Fruit fly (Drosophila melanogaster) whole organism, embryonic: ENCODE measurements around the gene Coa8.

Source experiments
- Atf-2 ChIP-seq: fragments of 200-800 bp; sonication (Bioruptor generic); optimal IDR thresholded peaks from 2 replicates; lab custom pipeline; 2016; ENCODE audit warnings: missing biosample characterization, missing genetic modification characterization
- Atf6 ChIP-seq: fragments of 200-800 bp; sonication (Bioruptor generic); IDR thresholded peaks from 2 replicates; pipeline ENCODE4 v1.3.6; 2022; ENCODE audit warnings: missing biosample characterization, missing genetic modification characterization
- CG11695 ChIP-seq: fragments of 200-800 bp; sonication (Bioruptor generic); IDR thresholded peaks from 3 replicates; pipeline ENCODE4 v1.3.6; 2022; ENCODE audit warnings: missing biosample characterization, missing genetic modification characterization
- CG12219 ChIP-seq: fragments of 200-800 bp; sonication (Bioruptor generic); optimal IDR thresholded peaks from 3 replicates; lab custom pipeline; 2018; ENCODE audit warnings: missing biosample characterization, mild to moderate bottlenecking, missing genetic modification characterization
- CG14965 ChIP-seq: fragments of 200-800 bp; sonication (Bioruptor generic); optimal IDR thresholded peaks from 2 replicates; lab custom pipeline; 2016; ENCODE audit warnings: missing biosample characterization, missing genetic modification characterization, borderline replicate concordance
- CG1602 ChIP-seq: fragments of 200-800 bp; sonication (Bioruptor generic); optimal IDR thresholded peaks from 3 replicates; lab custom pipeline; 2016; ENCODE audit warnings: missing biosample characterization, missing genetic modification characterization
- CG2199 ChIP-seq: fragments of 200-800 bp; sonication (Bioruptor generic); IDR thresholded peaks from 3 replicates; pipeline ENCODE4 v1.3.6; 2022; ENCODE audit warnings: missing biosample characterization, missing genetic modification characterization
- CG2678 ChIP-seq: fragments of 200-800 bp; sonication (Bioruptor generic); optimal IDR thresholded peaks from 3 replicates; lab custom pipeline; 2019; ENCODE audit warnings: missing biosample characterization, mild to moderate bottlenecking, missing genetic modification characterization, moderate library complexity
- CG2875 ChIP-seq: fragments of 200-800 bp; sonication (Bioruptor generic); optimal IDR thresholded peaks from 2 replicates; lab custom pipeline; 2017; ENCODE audit warnings: missing biosample characterization, mild to moderate bottlenecking, missing genetic modification characterization, missing genetic modification reagents
- CG30431 ChIP-seq: fragments of 200-800 bp; sonication (Bioruptor generic); optimal IDR thresholded peaks from 2 replicates; lab custom pipeline; 2017; ENCODE audit warnings: missing biosample characterization, missing genetic modification characterization
- CG31365 ChIP-seq: fragments of 200-800 bp; sonication (Bioruptor generic); optimal IDR thresholded peaks from 2 replicates; lab custom pipeline; 2018; ENCODE audit warnings: missing biosample characterization, mild to moderate bottlenecking, missing genetic modification characterization
- CG32767 ChIP-seq: fragments of 200-800 bp; sonication (Bioruptor generic); IDR thresholded peaks from 2 replicates; pipeline ENCODE4 v1.3.6; 2022; ENCODE audit warnings: missing biosample characterization, missing genetic modification characterization
- CG34376 ChIP-seq: fragments of 200-800 bp; sonication (Bioruptor generic); optimal IDR thresholded peaks from 2 replicates; lab custom pipeline; 2018; ENCODE audit warnings: missing biosample characterization, mild to moderate bottlenecking, missing genetic modification characterization
- CG43689 ChIP-seq: fragments of 200-800 bp; sonication (Bioruptor generic); IDR thresholded peaks from 2 replicates; pipeline ENCODE4 v1.3.6; 2022; ENCODE audit warnings: missing biosample characterization, missing genetic modification characterization
- CG4424 ChIP-seq: fragments of 200-800 bp; sonication (Bioruptor generic); optimal IDR thresholded peaks from 3 replicates; lab custom pipeline; 2016; ENCODE audit warnings: missing biosample characterization, missing genetic modification characterization
- CG4854 ChIP-seq: fragments of 200-800 bp; sonication (Bioruptor generic); optimal IDR thresholded peaks from 2 replicates; lab custom pipeline; 2016; ENCODE audit warnings: missing biosample characterization, missing genetic modification characterization, inconsistent platforms
- CG6689 ChIP-seq: fragments of 200-800 bp; sonication (Bioruptor generic); IDR thresholded peaks from 2 replicates; pipeline ENCODE4 v1.3.6; 2022; ENCODE audit warnings: missing biosample characterization, missing genetic modification characterization
- CG6765 ChIP-seq: fragments of 200-800 bp; sonication (Bioruptor generic); optimal IDR thresholded peaks from 3 replicates; lab custom pipeline; 2017; ENCODE audit warnings: missing biosample characterization, mild to moderate bottlenecking, missing genetic modification characterization
- CG6791 ChIP-seq: fragments of 200-800 bp; sonication (Bioruptor generic); IDR thresholded peaks from 3 replicates; pipeline ENCODE4 v1.3.6; 2022; ENCODE audit warnings: missing biosample characterization, missing genetic modification characterization; ENCODE audit not compliant: partially characterized antibody
- CG7928 ChIP-seq: fragments of 200-800 bp; sonication (Bioruptor generic); optimal IDR thresholded peaks from 2 replicates; lab custom pipeline; 2017; ENCODE audit warnings: missing biosample characterization, mild to moderate bottlenecking, missing genetic modification characterization
- CG9817 ChIP-seq: fragments of 200-800 bp; sonication (Bioruptor generic); optimal IDR thresholded peaks from 2 replicates; lab custom pipeline; 2018; ENCODE audit warnings: missing biosample characterization, mild to moderate bottlenecking, missing genetic modification characterization, moderate library complexity
- CG9876 ChIP-seq: fragments of 200-800 bp; sonication (Bioruptor generic); optimal IDR thresholded peaks from 2 replicates; lab custom pipeline; 2016; ENCODE audit warnings: missing biosample characterization, missing genetic modification characterization
- CG9932 ChIP-seq: fragments of 200-800 bp; sonication (Bioruptor generic); IDR thresholded peaks from 2 replicates; pipeline ENCODE4 v1.3.6; 2022; ENCODE audit warnings: missing biosample characterization, missing genetic modification characterization
- CHES-1-like ChIP-seq: fragments of 200-800 bp; sonication (Bioruptor generic); optimal IDR thresholded peaks from 2 replicates; lab custom pipeline; 2016; ENCODE audit warnings: missing biosample characterization, missing genetic modification characterization
- CkIIα-i1 ChIP-seq: fragments of 200-800 bp; sonication (Bioruptor generic); IDR thresholded peaks from 2 replicates; pipeline ENCODE4 v1.3.6; 2022; ENCODE audit warnings: missing biosample characterization, missing genetic modification characterization
- H15 ChIP-seq: fragments of 200-800 bp; sonication (Bioruptor generic); IDR thresholded peaks from 3 replicates; pipeline ENCODE4 v1.3.6; 2022; ENCODE audit warnings: missing biosample characterization, missing genetic modification characterization
- HLHmδ ChIP-seq: fragments of 200-800 bp; sonication (Bioruptor generic); optimal IDR thresholded peaks from 2 replicates; lab custom pipeline; 2018; ENCODE audit warnings: missing biosample characterization, mild to moderate bottlenecking, missing genetic modification characterization, moderate library complexity
- Hey ChIP-seq: fragments of 200-800 bp; sonication (Bioruptor generic); optimal IDR thresholded peaks from 3 replicates; lab custom pipeline; 2018; ENCODE audit warnings: missing biosample characterization, mild to moderate bottlenecking, missing genetic modification characterization
- Med ChIP-seq: fragments of 200-800 bp; sonication (Bioruptor generic); peaks from one replicate; lab custom pipeline; 2016; ENCODE audit warnings: missing biosample characterization, missing genetic modification characterization, mild to moderate bottlenecking, inconsistent platforms, moderate library complexity
- NK7.1 ChIP-seq: fragments of 200-800 bp; sonication (Bioruptor generic); optimal IDR thresholded peaks from 3 replicates; lab custom pipeline; 2016; ENCODE audit warnings: missing biosample characterization, missing genetic modification characterization
- Nf-YC ChIP-seq: fragments of 200-800 bp; optimal IDR thresholded peaks from 3 replicates; lab custom pipeline; 2019; ENCODE audit warnings: missing biosample characterization, mild to moderate bottlenecking, missing genetic modification characterization, moderate library complexity
- NfI ChIP-seq: fragments of 200-800 bp; sonication (Bioruptor generic); optimal IDR thresholded peaks from 3 replicates; lab custom pipeline; 2018; ENCODE audit warnings: missing biosample characterization, mild to moderate bottlenecking, missing genetic modification characterization, moderate library complexity
- Sox102F ChIP-seq: fragments of 200-800 bp; sonication (Bioruptor generic); optimal IDR thresholded peaks from 2 replicates; lab custom pipeline; 2018; ENCODE audit warnings: missing biosample characterization, mild to moderate bottlenecking, missing genetic modification characterization, moderate library complexity
- Sry-δ ChIP-seq: fragments of 200-800 bp; sonication (Bioruptor generic); optimal IDR thresholded peaks from 2 replicates; lab custom pipeline; 2016; ENCODE audit warnings: missing biosample characterization, missing genetic modification characterization
- ac ChIP-seq: fragments of 200-800 bp; sonication (Bioruptor generic); optimal IDR thresholded peaks from 3 replicates; lab custom pipeline; 2017; ENCODE audit warnings: missing biosample characterization, mild to moderate bottlenecking, missing genetic modification characterization
- ash1 ChIP-seq: fragments of 200-800 bp; sonication (Bioruptor generic); optimal IDR thresholded peaks from 2 replicates; lab custom pipeline; 2018; ENCODE audit warnings: missing biosample characterization, mild to moderate bottlenecking, missing genetic modification characterization
- az2 ChIP-seq: fragments of 200-800 bp; sonication (Bioruptor generic); optimal IDR thresholded peaks from 3 replicates; lab custom pipeline; 2016; ENCODE audit warnings: missing biosample characterization, missing genetic modification characterization
- cas ChIP-seq: fragments of 200-800 bp; sonication (Bioruptor generic); IDR thresholded peaks from 2 replicates; pipeline ENCODE4 v1.3.6; 2022; ENCODE audit warnings: missing biosample characterization, missing genetic modification characterization
- cg ChIP-seq: fragments of 200-800 bp; sonication (Bioruptor generic); optimal IDR thresholded peaks from 3 replicates; lab custom pipeline; 2019; ENCODE audit warnings: missing biosample characterization, mild to moderate bottlenecking, missing genetic modification characterization, moderate library complexity
- corto ChIP-seq: fragments of 200-800 bp; sonication (Bioruptor generic); optimal IDR thresholded peaks from 2 replicates; lab custom pipeline; 2016; ENCODE audit warnings: missing biosample characterization, mild to moderate bottlenecking, missing genetic modification characterization, moderate library complexity
- da ChIP-seq: fragments of 200-800 bp; sonication (Bioruptor generic); optimal IDR thresholded peaks from 2 replicates; lab custom pipeline; 2016; ENCODE audit warnings: missing biosample characterization, missing genetic modification characterization
- ems ChIP-seq: fragments of 200-800 bp; sonication (Bioruptor generic); optimal IDR thresholded peaks from 3 replicates; lab custom pipeline; 2016; ENCODE audit warnings: missing biosample characterization, missing genetic modification characterization
- gsb-n ChIP-seq: fragments of 200-800 bp; sonication (Bioruptor generic); optimal IDR thresholded peaks from 3 replicates; lab custom pipeline; 2018; ENCODE audit warnings: missing biosample characterization, mild to moderate bottlenecking, missing genetic modification characterization
- kah ChIP-seq: fragments of 200-800 bp; sonication (Bioruptor generic); optimal IDR thresholded peaks from 2 replicates; lab custom pipeline; 2018; ENCODE audit warnings: missing biosample characterization, mild to moderate bottlenecking, missing genetic modification characterization
- klu ChIP-seq: fragments of 200-800 bp; sonication (Bioruptor generic); IDR thresholded peaks from 2 replicates; pipeline ENCODE4 v1.3.6; 2022; ENCODE audit warnings: missing biosample characterization, missing genetic modification characterization
- mirr ChIP-seq: fragments of 200-800 bp; sonication (Bioruptor generic); optimal IDR thresholded peaks from 3 replicates; lab custom pipeline; 2018; ENCODE audit warnings: missing biosample characterization, mild to moderate bottlenecking, missing genetic modification characterization
- psq ChIP-seq: fragments of 200-800 bp; sonication (Bioruptor generic); optimal IDR thresholded peaks from 2 replicates; lab custom pipeline; 2017; ENCODE audit warnings: missing biosample characterization, missing genetic modification characterization
- repo ChIP-seq: fragments of 200-800 bp; sonication (Bioruptor generic); optimal IDR thresholded peaks from 2 replicates; lab custom pipeline; 2016; ENCODE audit warnings: missing biosample characterization, missing genetic modification characterization
- trem ChIP-seq: fragments of 200-800 bp; optimal IDR thresholded peaks from 3 replicates; lab custom pipeline; 2019; ENCODE audit warnings: missing biosample characterization, mild to moderate bottlenecking, missing genetic modification characterization, moderate library complexity

Gene Coa8

DNA sequence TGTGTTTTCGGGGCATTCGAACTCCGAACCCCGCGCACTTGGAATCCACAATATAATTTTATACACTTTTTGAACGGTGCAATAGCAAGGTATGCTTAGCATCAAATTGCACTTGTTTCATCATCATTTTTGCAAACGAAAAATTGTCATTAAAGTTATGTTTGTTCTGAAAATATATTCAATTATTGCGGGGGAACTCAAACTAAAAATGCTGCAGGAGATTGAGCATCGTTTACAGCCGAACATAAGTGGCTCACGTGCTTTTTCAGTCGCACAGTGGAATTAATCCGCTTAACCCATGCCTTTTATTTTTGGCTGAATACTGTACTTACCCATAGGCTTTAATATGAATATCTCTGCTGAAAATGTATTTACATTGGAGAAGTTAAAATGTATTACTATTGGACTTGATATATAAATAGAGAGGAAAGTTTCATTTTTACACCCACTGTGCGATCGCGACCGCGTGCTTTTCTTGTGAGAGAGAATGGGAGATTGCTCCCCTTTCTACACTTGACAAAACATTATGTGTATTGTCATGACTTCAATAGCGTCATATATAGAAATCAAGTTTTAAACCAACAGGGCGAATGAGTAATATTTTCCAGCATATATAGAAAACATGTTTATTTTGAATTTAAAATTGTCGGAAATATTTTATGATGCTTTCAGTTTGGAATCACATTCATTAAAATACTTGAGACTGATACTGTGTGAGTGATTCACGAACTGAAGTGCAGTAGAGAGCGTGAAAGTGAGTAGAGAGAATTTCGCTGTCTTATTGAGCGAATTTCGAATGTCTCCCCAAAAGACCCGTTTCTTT lies 49.5 kb upstream of the Coa8 start (continued):
- TF ChIP-seq klu (peak; percentile 88), cg (GFP tag; lab: Kevin White, UChicago) (no peak), Atf6 (GFP tag; lab: Robert Waterston, UW) (peak; percentile 94), CG6689 (GFP tag; lab: Robert Waterston, UW) (peak; percentile 96), Sox102F (peak; percentile 97), CG2678 (tag; lab: Kevin White, UChicago) (peak; percentile 97), CG6765 (GFP tag; lab: Kevin White, UChicago) (peak; percentile 93), CG43689 (GFP tag; lab: Robert Waterston, UW) (peak; percentile 93), CG6791 (no peak), H15 (peak; percentile 98), Atf-2 (peak; percentile 93), CG31365 (peak; percentile 84), CG34376 (GFP tag; lab: Kevin White, UChicago) (peak; percentile 95), ems (peak; percentile 94), da (GFP tag; lab: Kevin White, UChicago) (peak; percentile 76), NfI (GFP tag; lab: Kevin White, UChicago) (peak; percentile 95), CG12219 (GFP tag; lab: Kevin White, UChicago) (peak; percentile 96), psq (peak; percentile 79), ash1 (peak; percentile 64), CG9876 (GFP tag; lab: Kevin White, UChicago) (peak; percentile 79), repo (peak; percentile 90), CG7928 (GFP tag; lab: Kevin White, UChicago) (peak; percentile 65), CG2875 (GFP tag; lab: Kevin White, UChicago) (peak; percentile 92), CG4854 (peak; percentile 89), Nf-YC (tag; lab: Kevin White, UChicago) (peak; percentile 88), Sry-δ (GFP tag; lab: Kevin White, UChicago) (peak; percentile 61), CG32767 (GFP tag; lab: Robert Waterston, UW) (peak; percentile 95), trem (tag; lab: Kevin White, UChicago) (peak; percentile 89), CG2199 (GFP tag; lab: Robert Waterston, UW) (peak; percentile 99), corto (GFP tag; lab: Kevin White, UChicago) (peak; percentile 94), CG11695 (GFP tag; lab: Robert Waterston, UW) (peak; percentile 95), ac (GFP tag; lab: Kevin White, UChicago) (peak; percentile 74), cas (peak; percentile 91), CkIIα-i1 (GFP tag; lab: Robert Waterston, UW) (peak; percentile 77; the same call in 1 of the 2 replicates), CG30431 (GFP tag; lab: Kevin White, UChicago) (peak; percentile 80), CG1602 (peak; percentile 94), kah (GFP tag; lab: Kevin White, UChicago) (peak; percentile 86), NK7.1 (GFP tag; lab: Kevin White, UChicago) (peak; percentile 91), Med (GFP tag; lab: Kevin White, UChicago) (peak; percentile 99), mirr (GFP tag; lab: Kevin White, UChicago) (peak; percentile 84), CG14965 (GFP tag; lab: Kevin White, UChicago) (peak; percentile 64), az2 (GFP tag; lab: Kevin White, UChicago) (peak; percentile 94), HLHmδ (no peak), CHES-1-like (GFP tag; lab: Kevin White, UChicago) (peak; percentile 93), Hey (peak; percentile 69), CG9817 (peak; percentile 95), CG9932 (GFP tag; lab: Robert Waterston, UW) (peak; percentile 96), gsb-n (tag; lab: Kevin White, UChicago) (peak; percentile 92), CG4424 (GFP tag; lab: Kevin White, UChicago) (peak; percentile 93)
